Fruit fly (Drosophila melanogaster) whole organism, embryonic: ENCODE measurements around the gene CG17027.

Experiments used
- Ada2b ChIP-seq: fragments of 200-800 bp; sonication (Bioruptor generic); IDR thresholded peaks from 2 replicates; pipeline ENCODE4 v1.3.6; 2022; ENCODE audit warnings: missing biosample characterization, missing genetic modification characterization
- Atf-2 ChIP-seq: fragments of 200-800 bp; sonication (Bioruptor generic); optimal IDR thresholded peaks from 2 replicates; lab custom pipeline; 2016; ENCODE audit warnings: missing biosample characterization, missing genetic modification characterization
- C15 ChIP-seq: fragments of 200-800 bp; sonication (Bioruptor generic); IDR thresholded peaks from 3 replicates; pipeline ENCODE4 v1.3.6; 2022; ENCODE audit warnings: missing biosample characterization, missing genetic modification characterization
- CG10147 ChIP-seq: fragments of 200-800 bp; sonication (Bioruptor generic); optimal IDR thresholded peaks from 2 replicates; lab custom pipeline; 2019; ENCODE audit warnings: missing biosample characterization, mild to moderate bottlenecking, missing genetic modification characterization, moderate library complexity
- CG13123 ChIP-seq: fragments of 200-800 bp; sonication (Bioruptor generic); optimal IDR thresholded peaks from 2 replicates; lab custom pipeline; 2016; ENCODE audit warnings: missing biosample characterization, missing genetic modification characterization
- CG14667 ChIP-seq: fragments of 200-800 bp; sonication (Bioruptor generic); IDR thresholded peaks from 2 replicates; pipeline ENCODE4 v1.3.6; 2022; ENCODE audit warnings: missing biosample characterization, missing genetic modification characterization
- CG1529 ChIP-seq: fragments of 200-800 bp; sonication (Bioruptor generic); optimal IDR thresholded peaks from 3 replicates; lab custom pipeline; 2018; ENCODE audit warnings: missing biosample characterization, missing genetic modification characterization
- CG1602 ChIP-seq: fragments of 200-800 bp; sonication (Bioruptor generic); optimal IDR thresholded peaks from 3 replicates; lab custom pipeline; 2016; ENCODE audit warnings: missing biosample characterization, missing genetic modification characterization
- CG6654 ChIP-seq: fragments of 200-800 bp; sonication (Bioruptor generic); optimal IDR thresholded peaks from 2 replicates; lab custom pipeline; 2017; ENCODE audit warnings: missing biosample characterization, mild to moderate bottlenecking, missing genetic modification characterization
- CG6689 ChIP-seq: fragments of 200-800 bp; sonication (Bioruptor generic); IDR thresholded peaks from 2 replicates; pipeline ENCODE4 v1.3.6; 2022; ENCODE audit warnings: missing biosample characterization, missing genetic modification characterization
- CG7963 ChIP-seq: fragments of 200-800 bp; sonication (Bioruptor generic); IDR thresholded peaks from 3 replicates; pipeline ENCODE4 v1.3.6; 2022; ENCODE audit warnings: missing biosample characterization, missing genetic modification characterization; ENCODE audit not compliant: partially characterized antibody
- CG9215 ChIP-seq: fragments of 200-800 bp; sonication (Bioruptor generic); IDR thresholded peaks from 2 replicates; pipeline ENCODE4 v1.3.6; 2022; ENCODE audit warnings: missing biosample characterization, missing genetic modification characterization
- CHES-1-like ChIP-seq: fragments of 200-800 bp; sonication (Bioruptor generic); optimal IDR thresholded peaks from 2 replicates; lab custom pipeline; 2016; ENCODE audit warnings: missing biosample characterization, missing genetic modification characterization
- D19B ChIP-seq: fragments of 200-800 bp; sonication (Bioruptor generic); optimal IDR thresholded peaks from 2 replicates; lab custom pipeline; 2017; ENCODE audit warnings: missing biosample characterization, mild to moderate bottlenecking, missing genetic modification characterization
- Eip74EF ChIP-seq, 2 experiments: fragments of 200-800 bp in 1 of 2; fragments of >200 bp in 1 of 2; sonication (Bioruptor generic) in 1 of 2; optimal IDR thresholded peaks; 2 replicates each; lab custom pipeline; 2017 to 2019; ENCODE audit warnings: missing biosample characterization in 2 of 2, missing genetic modification characterization in 2 of 2, mild to moderate bottlenecking in 1 of 2, moderate library complexity in 1 of 2
- HHEX ChIP-seq: fragments of 200-800 bp; sonication (Bioruptor generic); optimal IDR thresholded peaks from 3 replicates; lab custom pipeline; 2017; ENCODE audit warnings: missing biosample characterization, mild to moderate bottlenecking, missing genetic modification characterization, missing genetic modification reagents
- HLHmδ ChIP-seq: fragments of 200-800 bp; sonication (Bioruptor generic); optimal IDR thresholded peaks from 2 replicates; lab custom pipeline; 2018; ENCODE audit warnings: missing biosample characterization, mild to moderate bottlenecking, missing genetic modification characterization, moderate library complexity
- Hand ChIP-seq: fragments of 200-800 bp; sonication (Bioruptor generic); optimal IDR thresholded peaks from 2 replicates; lab custom pipeline; 2017; ENCODE audit warnings: mild to moderate bottlenecking, missing biosample characterization, missing genetic modification reagents, missing genetic modification characterization
- HmgZ ChIP-seq: fragments of 200-800 bp; sonication (Bioruptor generic); optimal IDR thresholded peaks from 2 replicates; lab custom pipeline; 2018; ENCODE audit warnings: missing biosample characterization, mild to moderate bottlenecking, missing genetic modification characterization
- Hmx ChIP-seq: fragments of 200-800 bp; sonication (Bioruptor generic); optimal IDR thresholded peaks from 2 replicates; lab custom pipeline; 2016; ENCODE audit warnings: missing biosample characterization, missing genetic modification characterization
- Hr51 ChIP-seq, 2 experiments: fragments of 200-800 bp; sonication (Bioruptor generic); optimal IDR thresholded peaks; 2 replicates in 1 of 2; 3 replicates in 1 of 2; lab custom pipeline; 2016 to 2018; ENCODE audit warnings: missing biosample characterization in 2 of 2, missing genetic modification characterization in 2 of 2, mild to moderate bottlenecking in 1 of 2, moderate library complexity in 1 of 2
- Lhr ChIP-seq: fragments of 200-800 bp; sonication (Bioruptor generic); optimal IDR thresholded peaks from 3 replicates; lab custom pipeline; 2017; ENCODE audit warnings: mild to moderate bottlenecking, missing biosample characterization, missing genetic modification reagents, missing genetic modification characterization
- Meics ChIP-seq: fragments of 200-800 bp; sonication (Bioruptor generic); optimal IDR thresholded peaks from 2 replicates; lab custom pipeline; 2017; ENCODE audit warnings: missing biosample characterization, mild to moderate bottlenecking, missing genetic modification characterization
- Mes4 ChIP-seq: fragments of 200-800 bp; sonication (Bioruptor generic); optimal IDR thresholded peaks from 2 replicates; lab custom pipeline; 2016; ENCODE audit warnings: missing biosample characterization, missing genetic modification characterization
- Nf-YC ChIP-seq: fragments of 200-800 bp; optimal IDR thresholded peaks from 3 replicates; lab custom pipeline; 2019; ENCODE audit warnings: missing biosample characterization, mild to moderate bottlenecking, missing genetic modification characterization, moderate library complexity
- Sin3A ChIP-seq: fragments of >200 bp; optimal IDR thresholded peaks from 2 replicates; lab custom pipeline; 2018
- Sox100B ChIP-seq: fragments of 200-800 bp; sonication (Bioruptor generic); optimal IDR thresholded peaks from 3 replicates; lab custom pipeline; 2018; ENCODE audit warnings: missing biosample characterization, mild to moderate bottlenecking, missing genetic modification characterization
- Sox102F ChIP-seq: fragments of 200-800 bp; sonication (Bioruptor generic); optimal IDR thresholded peaks from 2 replicates; lab custom pipeline; 2018; ENCODE audit warnings: missing biosample characterization, mild to moderate bottlenecking, missing genetic modification characterization, moderate library complexity
- ab ChIP-seq: fragments of 200-800 bp; sonication (Bioruptor generic); optimal IDR thresholded peaks from 2 replicates; lab custom pipeline; 2016; ENCODE audit warnings: missing biosample characterization, missing genetic modification characterization
- bbx ChIP-seq: fragments of 200-800 bp; sonication (Bioruptor generic); IDR thresholded peaks from 2 replicates; pipeline ENCODE4 v1.3.6; 2022; ENCODE audit warnings: missing biosample characterization, missing genetic modification characterization; ENCODE audit not compliant: partially characterized antibody
- chm ChIP-seq: fragments of 200-800 bp; sonication (Bioruptor generic); IDR thresholded peaks from 2 replicates; pipeline ENCODE4 v1.3.6; 2022; ENCODE audit warnings: missing biosample characterization, missing genetic modification characterization
- disco-r ChIP-seq: fragments of 200-800 bp; sonication (Bioruptor generic); optimal IDR thresholded peaks from 2 replicates; lab custom pipeline; 2016; ENCODE audit warnings: missing biosample characterization, missing genetic modification characterization
- fd3F ChIP-seq: fragments of 200-800 bp; sonication (Bioruptor generic); optimal IDR thresholded peaks from 2 replicates; lab custom pipeline; 2018; ENCODE audit warnings: missing biosample characterization, mild to moderate bottlenecking, missing genetic modification characterization, moderate library complexity
- fd64A ChIP-seq: fragments of 200-800 bp; sonication (Bioruptor generic); optimal IDR thresholded peaks from 3 replicates; lab custom pipeline; 2018; ENCODE audit warnings: missing biosample characterization, mild to moderate bottlenecking, missing genetic modification characterization
- fd96Cb ChIP-seq: fragments of 200-800 bp; sonication (Bioruptor generic); optimal IDR thresholded peaks from 2 replicates; lab custom pipeline; 2018; ENCODE audit warnings: missing biosample characterization, mild to moderate bottlenecking, missing genetic modification characterization, moderate library complexity
- gce ChIP-seq: fragments of 200-800 bp; sonication (Bioruptor generic); IDR thresholded peaks from 3 replicates; pipeline ENCODE4 v1.3.6; 2022; ENCODE audit warnings: missing biosample characterization, missing genetic modification characterization
- gsb ChIP-seq: fragments of 200-800 bp; sonication (Bioruptor generic); IDR thresholded peaks from 2 replicates; pipeline ENCODE4 v1.3.6; 2022; ENCODE audit warnings: missing biosample characterization, missing genetic modification characterization
- gt ChIP-seq: fragments of 200-800 bp; sonication (Bioruptor generic); IDR thresholded peaks from 2 replicates; pipeline ENCODE4 v1.3.6; 2022; ENCODE audit warnings: missing biosample characterization, missing genetic modification characterization
- her ChIP-seq: fragments of 200-800 bp; sonication (Bioruptor generic); optimal IDR thresholded peaks from 2 replicates; lab custom pipeline; 2016; ENCODE audit warnings: missing biosample characterization, missing genetic modification characterization
- kah ChIP-seq: fragments of 200-800 bp; sonication (Bioruptor generic); optimal IDR thresholded peaks from 2 replicates; lab custom pipeline; 2018; ENCODE audit warnings: missing biosample characterization, mild to moderate bottlenecking, missing genetic modification characterization
- maf-S ChIP-seq: fragments of 200-800 bp; sonication (Bioruptor generic); optimal IDR thresholded peaks from 2 replicates; lab custom pipeline; 2016; ENCODE audit warnings: missing biosample characterization, missing genetic modification characterization
- nerfin-1 ChIP-seq: fragments of 200-800 bp; sonication (Bioruptor generic); optimal IDR thresholded peaks from 3 replicates; lab custom pipeline; 2019; ENCODE audit warnings: missing biosample characterization, mild to moderate bottlenecking, missing genetic modification characterization, moderate library complexity
- onecut ChIP-seq: fragments of 200-800 bp; sonication (Bioruptor generic); IDR thresholded peaks from 2 replicates; pipeline ENCODE4 v1.3.6; 2022; ENCODE audit warnings: missing biosample characterization, missing genetic modification characterization
- pan ChIP-seq, 4 experiments: fragments of >200 bp in 3 of 4; fragments of 200-800 bp in 1 of 4; sonication (Bioruptor generic) in 1 of 4; optimal IDR thresholded peaks in 3 of 4; IDR thresholded peaks in 1 of 4; 2 replicates each; pipeline versions ENCODE4 v1.3.6 to Lab custom; 2017 to 2022; ENCODE audit warnings: missing biosample characterization in 2 of 4, missing genetic modification characterization in 2 of 4, mixed read lengths in 1 of 4
- pita ChIP-seq: fragments of 200-800 bp; sonication (Bioruptor generic); optimal IDR thresholded peaks from 2 replicates; lab custom pipeline; 2017; ENCODE audit warnings: missing biosample characterization, mild to moderate bottlenecking, missing genetic modification characterization
- tap ChIP-seq: fragments of 200-800 bp; optimal IDR thresholded peaks from 3 replicates; lab custom pipeline; 2019; ENCODE audit warnings: missing biosample characterization, mild to moderate bottlenecking, missing genetic modification characterization, moderate library complexity
- trh ChIP-seq: fragments of 200-800 bp; sonication (Bioruptor generic); optimal IDR thresholded peaks from 2 replicates; lab custom pipeline; 2016; ENCODE audit warnings: missing biosample characterization, missing genetic modification characterization
- twi ChIP-seq: fragments of 200-800 bp; optimal IDR thresholded peaks from 2 replicates; lab custom pipeline; 2019; ENCODE audit warnings: missing biosample characterization, mild to moderate bottlenecking, missing genetic modification characterization, moderate library complexity
- yki ChIP-seq: fragments of >200 bp; optimal IDR thresholded peaks from 3 replicates; lab custom pipeline; 2018

The CG17027 gene

dm6 chr3L:15982783-15983432 is 3.0 kb downstream of the CG17027 start, which contains the start of the genes brm and Arl1 (continued):
- TF ChIP-seq CG10147: peak; percentile 99
- peak; percentile 95 for TF ChIP-seq Sox100B
- TF ChIP-seq trh: peak; percentile 94
- TF ChIP-seq CG1602 (GFP tag; lab: Kevin White, UChicago): peak; percentile 98
- peak; percentile 98 for TF ChIP-seq HHEX (GFP tag; lab: Kevin White, UChicago)
- TF ChIP-seq C15 (GFP tag; lab: Robert Waterston, UW): peak; percentile 99
- TF ChIP-seq tap (tag; lab: Kevin White, UChicago): peak; percentile 96
- TF ChIP-seq CG6654 (GFP tag; lab: Kevin White, UChicago): peak; percentile 91
- TF ChIP-seq CG13123: peak; percentile 95
- peak; percentile 98 for TF ChIP-seq Meics (GFP tag; lab: Kevin White, UChicago)
- peak; percentile 93 for TF ChIP-seq Hand (GFP tag; lab: Kevin White, UChicago)
- peak; percentile 73 for TF ChIP-seq Atf-2 (GFP tag; lab: Kevin White, UChicago)
- TF ChIP-seq Hr51 (GFP tag; optimal IDR thresholded peaks at IDR 0.05; lab: Kevin White, UChicago): peak; percentile 94 to 97
- TF ChIP-seq gce (GFP tag; lab: Robert Waterston, UW): peak; percentile 98
- TF ChIP-seq CHES-1-like (GFP tag; lab: Kevin White, UChicago): peak; percentile 74
- TF ChIP-seq fd64A (GFP tag; lab: Kevin White, UChicago): peak; percentile 89
- peak; percentile 98 for TF ChIP-seq fd96Cb
- no peak for TF ChIP-seq pita (GFP tag; lab: Kevin White, UChicago)
- peak; percentile 98 for TF ChIP-seq gt (GFP tag; lab: Robert Waterston, UW)
- TF ChIP-seq nerfin-1: peak; percentile 97
- peak; percentile 15 for TF ChIP-seq disco-r (GFP tag; lab: Kevin White, UChicago)
- peak; percentile 63 for TF ChIP-seq Sin3A (lab: Kevin White, UChicago)
- peak; percentile 98 for TF ChIP-seq Sox102F (GFP tag; lab: Kevin White, UChicago)
- TF ChIP-seq CG9215 (GFP tag; lab: Robert Waterston, UW): peak; percentile 99
- TF ChIP-seq Eip74EF (GFP tag; optimal IDR thresholded peaks at IDR 0.05; lab: Kevin White, UChicago): peak in 1 of 2 experiments; percentile 94
- peak; percentile 31 for TF ChIP-seq her
- TF ChIP-seq HLHmδ (GFP tag; lab: Kevin White, UChicago): no peak
- peak; percentile 97 for TF ChIP-seq chm (GFP tag; lab: Robert Waterston, UW)
- no peak for TF ChIP-seq yki
- peak; percentile 99 for TF ChIP-seq Ada2b
- TF ChIP-seq CG6689 (GFP tag; lab: Robert Waterston, UW): peak; percentile 99
- peak; percentile 93 for TF ChIP-seq CG1529
- peak; percentile 94 for TF ChIP-seq D19B (GFP tag; lab: Kevin White, UChicago)
- TF ChIP-seq gsb (GFP tag; lab: Robert Waterston, UW): peak; percentile 99
- TF ChIP-seq CG7963 (GFP tag; lab: Robert Waterston, UW): no peak
- TF ChIP-seq fd3F (GFP tag; lab: Kevin White, UChicago): peak; percentile 98
- TF ChIP-seq ab (GFP tag; lab: Kevin White, UChicago): peak; percentile 70
- peak; percentile 83 for TF ChIP-seq Hmx
- TF ChIP-seq Mes4 (GFP tag; lab: Kevin White, UChicago): peak; percentile 31
- TF ChIP-seq CG14667 (GFP tag; lab: Robert Waterston, UW): peak; percentile 99
- TF ChIP-seq bbx (GFP tag; lab: Robert Waterston, UW): no peak
- TF ChIP-seq HmgZ (tag; lab: Kevin White, UChicago): peak; percentile 99
- no peak for TF ChIP-seq pan (optimal IDR thresholded peaks at IDR 0.05; lab: Kevin White, UChicago)
- peak in 1 of 2 experiments; percentile 99 for TF ChIP-seq pan (GFP tag; optimal IDR thresholded peaks at IDR 0.05 in 1 of 2, IDR thresholded peaks at IDR 0.05 in 1 of 2)
- peak; percentile 95 for TF ChIP-seq onecut (GFP tag; lab: Robert Waterston, UW)
- TF ChIP-seq Nf-YC (tag; lab: Kevin White, UChicago): peak; percentile 94
- TF ChIP-seq maf-S (GFP tag; lab: Kevin White, UChicago): peak; percentile 75
- TF ChIP-seq kah (GFP tag; lab: Kevin White, UChicago): peak; percentile 92
- TF ChIP-seq twi (tag; lab: Kevin White, UChicago): peak; percentile 97
- peak; percentile 93 for TF ChIP-seq Lhr
